Worm (Caenorhabditis elegans): ENCODE measurements around the gene ugt-51.

DNA sequence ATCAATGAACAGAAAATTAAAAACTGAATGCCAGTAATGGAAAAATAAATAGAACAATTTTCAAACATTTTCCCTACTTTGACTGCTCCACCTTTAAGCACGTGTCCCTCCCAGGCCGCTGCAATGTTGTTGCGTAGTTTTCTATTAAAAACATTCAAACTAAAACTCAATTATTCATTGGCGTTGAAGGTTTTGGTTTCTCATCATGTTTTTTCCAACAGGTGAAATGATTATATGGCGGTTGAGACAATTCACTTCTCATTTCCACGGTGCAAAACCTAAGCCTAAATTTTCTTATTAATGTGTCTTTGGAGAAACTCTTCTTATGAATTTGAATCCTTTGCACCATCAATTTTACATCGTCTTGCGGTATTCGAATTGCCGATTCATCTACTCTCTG is 26.2 kb downstream of the ugt-51 start, which contains the start of gene srh-130:
- TF ChIP-seq dao-5 (tag; optimal IDR thresholded peaks at IDR 0.05) = no peak
- no peak for TF ChIP-seq him-1 (tag; optimal IDR thresholded peaks at IDR 0.05)
- TF ChIP-seq W03F9.2 (tag; optimal IDR thresholded peaks at IDR 0.05) = no peak

Measured in whole organism, L4/young adult.